Fruit fly (Drosophila melanogaster) whole organism, prepupa: ENCODE data around the gene M1BP.
A peak's percentile ranks its signal among the peaks of the same experiment; 100 is the strongest.

Source experiments
- CG10631 ChIP-seq: fragments of 200-800 bp; sonication (Bioruptor generic); optimal IDR thresholded peaks from 2 replicates; lab custom pipeline; 2016; ENCODE audit warnings: missing biosample characterization, missing genetic modification characterization
- CG4318 ChIP-seq: fragments of 200-800 bp; sonication (Bioruptor generic); optimal IDR thresholded peaks from 3 replicates; lab custom pipeline; 2017; ENCODE audit warnings: missing biosample characterization, mild to moderate bottlenecking, missing genetic modification characterization
- CG9139 ChIP-seq: fragments of 200-800 bp; sonication (Bioruptor generic); optimal IDR thresholded peaks from 3 replicates; lab custom pipeline; 2017; ENCODE audit warnings: missing biosample characterization, mild to moderate bottlenecking, missing genetic modification characterization
- Eip93F ChIP-seq: fragments of 200-800 bp; sonication (Bioruptor generic); optimal IDR thresholded peaks from 2 replicates; lab custom pipeline; 2016; ENCODE audit warnings: missing biosample characterization, mild to moderate bottlenecking, missing genetic modification characterization
- OdsH ChIP-seq: fragments of 200-800 bp; sonication (Bioruptor generic); optimal IDR thresholded peaks from 3 replicates; lab custom pipeline; 2016; ENCODE audit warnings: missing biosample characterization, missing genetic modification characterization
- cyc ChIP-seq: fragments of 200-800 bp; sonication (Bioruptor generic); optimal IDR thresholded peaks from 3 replicates; lab custom pipeline; 2016; ENCODE audit warnings: missing biosample characterization, missing genetic modification characterization
- net ChIP-seq: fragments of 200-800 bp; sonication (Bioruptor generic); optimal IDR thresholded peaks from 3 replicates; lab custom pipeline; 2016; ENCODE audit warnings: missing biosample characterization, missing genetic modification characterization

dm6 chr3R:8744198-8744597 lies 12.7 kb upstream of the M1BP start:
- TF ChIP-seq CG10631 (GFP tag; lab: Kevin White, UChicago) (peak; percentile 37), CG9139 (no peak), OdsH (GFP tag; lab: Kevin White, UChicago) (peak; percentile 38), Eip93F (no peak), CG4318 (GFP tag; lab: Kevin White, UChicago) (no peak), net (GFP tag; lab: Kevin White, UChicago) (peak; percentile 18), cyc (GFP tag; lab: Kevin White, UChicago) (peak; percentile 47)
